Fruit fly (Drosophila melanogaster): ENCODE measurements around the gene oaf.

DNA sequence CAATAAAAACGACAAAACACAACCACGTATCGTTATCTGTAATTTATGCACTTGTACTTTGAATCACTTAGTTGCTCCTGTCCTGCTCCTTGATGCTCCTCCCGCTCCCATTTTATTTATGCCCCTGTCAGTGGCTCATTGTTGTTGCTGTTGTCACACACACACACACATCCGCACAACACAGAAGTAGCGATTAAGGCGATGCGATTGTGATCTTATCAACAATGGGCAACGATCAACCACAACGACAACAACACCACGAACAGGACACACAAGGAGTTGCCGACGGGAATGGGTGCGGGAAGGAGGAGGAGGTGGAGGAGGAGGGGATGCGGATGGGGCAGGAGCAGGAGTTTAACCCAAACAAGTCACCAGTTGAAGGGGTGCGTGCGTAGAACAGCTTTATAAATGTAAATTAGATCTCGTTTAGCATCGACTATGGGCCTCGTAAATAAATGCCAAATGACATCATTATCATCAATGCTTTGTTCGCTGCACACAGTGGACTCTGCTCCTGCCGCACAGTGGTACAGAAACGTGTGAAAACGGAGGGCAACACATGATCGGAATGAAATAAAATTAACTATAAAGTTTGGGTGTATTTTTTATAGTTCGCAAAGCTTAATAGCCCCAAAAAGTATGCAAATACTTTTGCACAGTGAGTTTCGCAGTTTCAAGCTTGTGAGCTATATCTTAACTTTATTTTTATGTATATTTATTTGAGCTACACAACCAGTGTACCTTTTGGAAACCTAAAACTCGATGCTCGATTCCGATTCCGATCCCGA lies 8.8 kb upstream of the oaf start:
- no peak for TF ChIP-seq CG12605 (GFP tag; IDR thresholded peaks at IDR 0.05)
- TF ChIP-seq CG8301 (tag; optimal IDR thresholded peaks at IDR 0.05): no peak
- TF ChIP-seq EcR (GFP tag; optimal IDR thresholded peaks at IDR 0.05): no peak
- TF ChIP-seq rn (GFP tag; IDR thresholded peaks at IDR 0.05): no peak
- TF ChIP-seq CG8159 (tag; optimal IDR thresholded peaks at IDR 0.05): peak; percentile 68
- peak; percentile 33 for TF ChIP-seq D1 (tag; optimal IDR thresholded peaks at IDR 0.05)

Data from whole organism, pupa.